Worm (Caenorhabditis elegans): ENCODE results near the gene abcf-3.

The abcf-3 gene

ce11 chrIII:6146797-6147196, 26.4 kb upstream of the abcf-3 start:
- TF ChIP-seq fkh-8 (tag; optimal IDR thresholded peaks at IDR 0.05) (no peak), unc-130 (tag; optimal IDR thresholded peaks at IDR 0.05) (no peak), unc-62 (GFP tag; optimal IDR thresholded peaks at IDR 0.05) (no peak), jun-1 (tag; optimal IDR thresholded peaks at IDR 0.05) (no peak), efl-1 (optimal IDR thresholded peaks at IDR 0.05) (no peak), efl-1 (GFP tag; optimal IDR thresholded peaks at IDR 0.05 in 1 of 2) (peak in 1 of 2 experiments; percentile 67)

ce11 chrIII:6147903-6148302, 25.3 kb upstream of the abcf-3 start, which contains the start of gene Y42G9A.2:
Gene Y42G9A.2 (plus strand): TSS chrIII:6148186.
- TF ChIP-seq snu-23 (GFP tag; optimal IDR thresholded peaks at IDR 0.05) = peak; percentile 14
- TF ChIP-seq ceh-88 (GFP tag; IDR thresholded peaks at IDR 0.05) = no peak

ce11 chrIII:6148684-6149083, 24.5 kb upstream of the abcf-3 start:
- TF ChIP-seq blmp-1 (tag; optimal IDR thresholded peaks at IDR 0.05) = no peak
- TF ChIP-seq lin-14 (GFP tag; optimal IDR thresholded peaks at IDR 0.05) = peak; percentile 6

ce11 chrIII:6149467-6150072, 23.6 kb upstream of the abcf-3 start, which contains the start of the genes wht-7 and Y42G9A.1:
Gene wht-7 (minus strand): TSS chrIII:6149597.
Gene Y42G9A.1 (plus strand): TSS chrIII:6149961.
- TF ChIP-seq elt-2 (tag; optimal IDR thresholded peaks at IDR 0.05) (peak; percentile 49), nhr-20 (tag; optimal IDR thresholded peaks at IDR 0.05) (no peak), jun-1 (tag; optimal IDR thresholded peaks at IDR 0.05) (peak; percentile 19), lin-35 (GFP tag; optimal IDR thresholded peaks at IDR 0.05) (peak in 1 of 2 experiments; percentile 26), nhr-237 (tag; optimal IDR thresholded peaks at IDR 0.05) (no peak), nhr-71 (tag; optimal IDR thresholded peaks at IDR 0.05) (no peak), nhr-47 (tag; optimal IDR thresholded peaks at IDR 0.05) (no peak), efl-1 (optimal IDR thresholded peaks at IDR 0.05) (peak in 1 of 2 experiments; percentile 18), efl-1 (GFP tag; optimal IDR thresholded peaks at IDR 0.05 in 1 of 2) (peak in 1 of 2 experiments; percentile 45), irx-1 (tag; optimal IDR thresholded peaks at IDR 0.05) (no peak), sptf-1 (tag; optimal IDR thresholded peaks at IDR 0.05) (no peak)

- TF ChIP-seq ztf-11 (tag; optimal IDR thresholded peaks at IDR 0.05) (no peak), efl-1 (optimal IDR thresholded peaks at IDR 0.05) (no peak), efl-1 (GFP tag; optimal IDR thresholded peaks at IDR 0.05 in 1 of 2) (peak in 1 of 2 experiments; percentile 4)
Observed at ce11 chrIII:6154586-6154985, 18.6 kb upstream of the abcf-3 start.

- TF ChIP-seq lin-14 (GFP tag; optimal IDR thresholded peaks at IDR 0.05) (peak; percentile 65), ceh-90 (tag; optimal IDR thresholded peaks at IDR 0.05) (no peak), fkh-4 (tag; optimal IDR thresholded peaks at IDR 0.05; ENCODE audit: borderline replicate concordance) (peak; percentile 66), pax-3 (tag; optimal IDR thresholded peaks at IDR 0.05) (no peak), lin-13 (GFP tag; optimal IDR thresholded peaks at IDR 0.05) (no peak), tlp-1 (tag; optimal IDR thresholded peaks at IDR 0.05) (no peak), fkh-10 (GFP tag; optimal IDR thresholded peaks at IDR 0.05) (no peak), sptf-1 (tag; optimal IDR thresholded peaks at IDR 0.05) (no peak), nhr-71 (tag; optimal IDR thresholded peaks at IDR 0.05) (peak; percentile 20), unc-98 (GFP tag; IDR thresholded peaks at IDR 0.05) (no peak), alr-1 (tag; optimal IDR thresholded peaks at IDR 0.05; ENCODE audit: borderline replicate concordance) (no peak), pag-3 (tag; optimal IDR thresholded peaks at IDR 0.05; ENCODE audit: borderline replicate concordance, insufficient read depth) (peak; percentile 95), ceh-88 (GFP tag; IDR thresholded peaks at IDR 0.05) (no peak), F16B12.6 (tag; optimal IDR thresholded peaks at IDR 0.05) (no peak), lsy-2 (tag; optimal IDR thresholded peaks at IDR 0.05) (peak in 1 of 2 experiments; percentile 31), nhr-20 (tag; optimal IDR thresholded peaks at IDR 0.05) (no peak), mep-1 (tag; optimal IDR thresholded peaks at IDR 0.05) (peak; percentile 15), skn-1 (tag; optimal IDR thresholded peaks at IDR 0.05) (no peak), sox-4 (tag; optimal IDR thresholded peaks at IDR 0.05) (no peak), dsc-1 (tag; optimal IDR thresholded peaks at IDR 0.05) (peak; percentile 93), snu-23 (GFP tag; optimal IDR thresholded peaks at IDR 0.05) (no peak), mdl-1 (tag; optimal IDR thresholded peaks at IDR 0.05) (no peak), hlh-17 (GFP tag; optimal IDR thresholded peaks at IDR 0.05; ENCODE audit: borderline replicate concordance) (no peak), ceh-8 (GFP tag; optimal IDR thresholded peaks at IDR 0.05) (no peak), tbx-2 (tag; optimal IDR thresholded peaks at IDR 0.05) (no peak)
Observed at ce11 chrIII:6155787-6156186, 17.4 kb upstream of the abcf-3 start.
